In the genomic region with DNA sequence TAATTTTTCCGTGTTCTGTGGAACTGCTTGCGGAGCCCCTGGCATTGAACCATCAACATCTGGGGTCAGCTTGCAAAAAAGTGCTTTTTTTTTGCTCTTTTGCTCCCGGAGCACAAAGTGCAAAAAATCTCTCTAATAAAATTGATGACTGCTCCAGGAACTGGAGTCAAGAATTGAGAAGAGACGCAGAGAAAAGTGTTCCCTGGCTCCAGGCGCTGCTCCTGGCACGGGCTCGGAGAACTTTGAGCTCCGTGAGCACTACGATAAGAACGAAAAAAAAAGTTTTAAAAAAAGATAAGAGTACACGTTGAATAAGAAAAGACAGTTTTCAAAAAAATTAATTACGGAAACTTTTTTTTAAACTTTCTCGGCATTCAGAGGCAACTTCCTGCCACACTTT, we compare ENCODE assay signal across 5 worm cellular contexts.
A peak's percentile ranks its signal among the peaks of the same experiment; 100 is the strongest.
TF ChIP-seq lines count a peak whose summit lies in the region.

No protein-coding gene starts in this region.

TF ChIP-seq in whole organism, L1 larva, 84 proteins besides CTCF, POLR2A, EP300 and RAD21:
- no peak for TF ChIP-seq snpc-4 (tag; optimal IDR thresholded peaks at IDR 0.05; lab: Kevin White, UChicago)
- TF ChIP-seq dsc-1 (tag; optimal IDR thresholded peaks at IDR 0.05; lab: Kevin White, UChicago): peak; percentile 31

TF ChIP-seq in whole organism, L2 larva, 48 proteins besides CTCF, POLR2A, EP300 and RAD21:
- TF ChIP-seq crh-2 (tag; optimal IDR thresholded peaks at IDR 0.05; lab: Kevin White, UChicago) (peak; percentile 11), aly-2 (tag; optimal IDR thresholded peaks at IDR 0.05; lab: Kevin White, UChicago) (no peak), sem-4 (tag; optimal IDR thresholded peaks at IDR 0.05; lab: Kevin White, UChicago) (no peak), mab-5 (tag; optimal IDR thresholded peaks at IDR 0.05; lab: Kevin White, UChicago) (no peak), dmd-4 (tag; optimal IDR thresholded peaks at IDR 0.05; lab: Kevin White, UChicago) (no peak), fos-1 (tag; optimal IDR thresholded peaks at IDR 0.05; lab: Kevin White, UChicago) (peak; percentile 58), ama-1 (optimal IDR thresholded peaks at IDR 0.05; lab: Kevin White, UChicago) (no peak), unc-62 (GFP tag; optimal IDR thresholded peaks at IDR 0.05; lab: Kevin White, UChicago) (no peak), sma-9 (GFP tag; optimal IDR thresholded peaks at IDR 0.05; lab: Kevin White, UChicago) (peak; percentile 60), sma-9 (tag; optimal IDR thresholded peaks at IDR 0.05; lab: Kevin White, UChicago) (no peak)

TF ChIP-seq in whole organism, L3 larva, 47 proteins besides CTCF, POLR2A, EP300 and RAD21:
- TF ChIP-seq elt-2 (tag; optimal IDR thresholded peaks at IDR 0.05; lab: Kevin White, UChicago) (peak; percentile 82), aly-2 (tag; optimal IDR thresholded peaks at IDR 0.05; lab: Kevin White, UChicago) (no peak), egl-27 (tag; optimal IDR thresholded peaks at IDR 0.05; lab: Kevin White, UChicago) (no peak), nhr-25 (tag; optimal IDR thresholded peaks at IDR 0.05; lab: Kevin White, UChicago) (no peak), lsy-12 (tag; optimal IDR thresholded peaks at IDR 0.05; lab: Kevin White, UChicago) (no peak), pqm-1 (tag; optimal IDR thresholded peaks at IDR 0.05; lab: Kevin White, UChicago) (peak; percentile 32), pha-4 (tag; optimal IDR thresholded peaks at IDR 0.05; lab: Kevin White, UChicago) (peak; percentile 18), lin-39 (tag; optimal IDR thresholded peaks at IDR 0.05; lab: Kevin White, UChicago) (peak; percentile 26), nhr-237 (tag; optimal IDR thresholded peaks at IDR 0.05; lab: Kevin White, UChicago) (no peak)

TF ChIP-seq in whole organism, L4 larva, 104 proteins besides CTCF, POLR2A, EP300 and RAD21 (continues in another document):
- TF ChIP-seq vab-7 (GFP tag; IDR thresholded peaks at IDR 0.05; lab: Robert Waterston, UW) (no peak), spr-1 (tag; optimal IDR thresholded peaks at IDR 0.05; lab: Kevin White, UChicago) (no peak), gei-8 (GFP tag; optimal IDR thresholded peaks at IDR 0.05; lab: Kevin White, UChicago) (no peak), nhr-28 (tag; optimal IDR thresholded peaks at IDR 0.05; lab: Kevin White, UChicago) (peak; percentile 71), rbr-2 (tag; optimal IDR thresholded peaks at IDR 0.05; lab: Kevin White, UChicago) (no peak), nhr-111 (GFP tag; optimal IDR thresholded peaks at IDR 0.05; lab: Kevin White, UChicago) (no peak), arid-1 (GFP tag; conservative IDR thresholded peaks at IDR 0.05; lab: Robert Waterston, UW) (no peak), ztf-7 (tag; optimal IDR thresholded peaks at IDR 0.05; lab: Kevin White, UChicago) (no peak), ctbp-1 (GFP tag; IDR thresholded peaks at IDR 0.05; lab: Robert Waterston, UW) (no peak), T26A8.4 (GFP tag; IDR thresholded peaks at IDR 0.05; lab: Robert Waterston, UW) (no peak), ceh-82 (tag; optimal IDR thresholded peaks at IDR 0.05; lab: Kevin White, UChicago) (no peak), attf-4 (tag; optimal IDR thresholded peaks at IDR 0.05; lab: Kevin White, UChicago) (no peak), T20F7.1 (GFP tag; optimal IDR thresholded peaks at IDR 0.05; lab: Kevin White, UChicago) (no peak), mes-2 (tag; optimal IDR thresholded peaks at IDR 0.05; lab: Kevin White, UChicago; ENCODE audit: poor library complexity, severe bottlenecking) (no peak), nhr-6 (tag; optimal IDR thresholded peaks at IDR 0.05; lab: Kevin White, UChicago) (no peak), F37D6.2 (tag; optimal IDR thresholded peaks at IDR 0.05; lab: Kevin White, UChicago) (no peak), lin-38 (GFP tag; IDR thresholded peaks at IDR 0.05; lab: Robert Waterston, UW) (no peak), F10B5.3 (tag; optimal IDR thresholded peaks at IDR 0.05; lab: Kevin White, UChicago) (no peak), ces-1 (GFP tag; optimal IDR thresholded peaks at IDR 0.05; lab: Kevin White, UChicago) (no peak), hlh-11 (tag; optimal IDR thresholded peaks at IDR 0.05; lab: Kevin White, UChicago) (peak; percentile 79), mep-1 (tag; optimal IDR thresholded peaks at IDR 0.05; lab: Kevin White, UChicago) (peak; percentile 25), Y105C5A.15 (GFP tag; IDR thresholded peaks at IDR 0.05; lab: Robert Waterston, UW) (no peak), snpc-4 (tag; optimal IDR thresholded peaks at IDR 0.05; lab: Kevin White, UChicago) (no peak), hif-1 (tag; optimal IDR thresholded peaks at IDR 0.05; lab: Kevin White, UChicago) (no peak), nhr-77 (tag; optimal IDR thresholded peaks at IDR 0.05; lab: Kevin White, UChicago) (peak; percentile 2), zip-2 (tag; optimal IDR thresholded peaks at IDR 0.05; lab: Kevin White, UChicago) (no peak), pqm-1 (tag; optimal IDR thresholded peaks at IDR 0.05; lab: Kevin White, UChicago) (peak; percentile 58), nhr-10 (tag; optimal IDR thresholded peaks at IDR 0.05; lab: Kevin White, UChicago) (no peak), daf-12 (tag; optimal IDR thresholded peaks at IDR 0.05; lab: Kevin White, UChicago) (no peak), unc-62 (GFP tag; optimal IDR thresholded peaks at IDR 0.05 in 1 of 2; lab: Kevin White, UChicago) (no peak), unc-62 (tag; optimal IDR thresholded peaks at IDR 0.05; lab: Kevin White, UChicago) (no peak), nhr-237 (tag; optimal IDR thresholded peaks at IDR 0.05; lab: Kevin White, UChicago) (no peak), D1046.2 (GFP tag; IDR thresholded peaks at IDR 0.05; lab: Robert Waterston, UW) (no peak), madf-9 (GFP tag; conservative IDR thresholded peaks at IDR 0.05; lab: Robert Waterston, UW) (no peak), fos-1 (tag; optimal IDR thresholded peaks at IDR 0.05; lab: Kevin White, UChicago) (no peak), R02D3.7 (tag; optimal IDR thresholded peaks at IDR 0.05; lab: Kevin White, UChicago) (no peak), zip-11 (GFP tag; IDR thresholded peaks at IDR 0.05; lab: Robert Waterston, UW) (no peak)

TF ChIP-seq in whole organism, young adult, 124 proteins besides CTCF, POLR2A, EP300 and RAD21:
- TF ChIP-seq cebp-1 (GFP tag; IDR thresholded peaks at IDR 0.05; lab: Robert Waterston, UW) (no peak), cebp-1 (tag; optimal IDR thresholded peaks at IDR 0.05; lab: Kevin White, UChicago) (peak; percentile 32), nfya-2 (GFP tag; IDR thresholded peaks at IDR 0.05; lab: Robert Waterston, UW) (no peak), K11D2.4 (GFP tag; IDR thresholded peaks at IDR 0.05; lab: Robert Waterston, UW) (no peak), hmg-1.2 (GFP tag; IDR thresholded peaks at IDR 0.05; lab: Robert Waterston, UW) (peak; percentile 27; the same call in 1 of the 2 replicates), F52B5.7 (tag; optimal IDR thresholded peaks at IDR 0.05; lab: Kevin White, UChicago) (no peak), somi-1 (GFP tag; optimal IDR thresholded peaks at IDR 0.05; lab: Kevin White, UChicago) (no peak), D2030.7 (GFP tag; IDR thresholded peaks at IDR 0.05; lab: Robert Waterston, UW) (no peak), ama-1 (optimal IDR thresholded peaks at IDR 0.05; lab: Kevin White, UChicago) (no peak), ama-1 (GFP tag; optimal IDR thresholded peaks at IDR 0.05; lab: Kevin White, UChicago) (no peak), aptf-3 (GFP tag; IDR thresholded peaks at IDR 0.05; lab: Robert Waterston, UW) (no peak), madf-6 (GFP tag; IDR thresholded peaks at IDR 0.05; lab: Robert Waterston, UW) (no peak), tbx-9 (tag; optimal IDR thresholded peaks at IDR 0.05; lab: Kevin White, UChicago; ENCODE audit: borderline replicate concordance) (no peak), unc-130 (GFP tag; optimal IDR thresholded peaks at IDR 0.05; lab: Kevin White, UChicago) (no peak), zfh-2 (GFP tag; conservative IDR thresholded peaks at IDR 0.05; lab: Robert Waterston, UW) (peak; percentile 48), ztf-26 (tag; optimal IDR thresholded peaks at IDR 0.05; lab: Kevin White, UChicago) (no peak), snpc-4 (GFP tag; optimal IDR thresholded peaks at IDR 0.05; lab: Kevin White, UChicago) (no peak), snpc-4 (tag; optimal IDR thresholded peaks at IDR 0.05; lab: Kevin White, UChicago) (peak in 1 of 4 experiments; percentile 15), nhr-80 (tag; optimal IDR thresholded peaks at IDR 0.05; lab: Kevin White, UChicago) (peak; percentile 76), sea-2 (GFP tag; IDR thresholded peaks at IDR 0.05; lab: Robert Waterston, UW) (no peak), die-1 (tag; optimal IDR thresholded peaks at IDR 0.05; lab: Kevin White, UChicago) (no peak), dpl-1 (GFP tag; optimal IDR thresholded peaks at IDR 0.05; lab: Kevin White, UChicago) (no peak), rec-8 (tag; optimal IDR thresholded peaks at IDR 0.05; lab: Kevin White, UChicago) (no peak), let-526 (GFP tag; IDR thresholded peaks at IDR 0.05; lab: Robert Waterston, UW) (no peak), tlf-1 (GFP tag; optimal IDR thresholded peaks at IDR 0.05; lab: Kevin White, UChicago) (no peak), zim-3 (tag; optimal IDR thresholded peaks at IDR 0.05; lab: Kevin White, UChicago) (no peak), ccch-3 (GFP tag; optimal IDR thresholded peaks at IDR 0.05; lab: Kevin White, UChicago) (no peak), dox-1 (GFP tag; IDR thresholded peaks at IDR 0.05; lab: Robert Waterston, UW) (peak; percentile 61), hmg-20 (GFP tag; IDR thresholded peaks at IDR 0.05; lab: Robert Waterston, UW) (no peak), snpc-1.1 (tag; optimal IDR thresholded peaks at IDR 0.05; lab: Kevin White, UChicago; ENCODE audit: insufficient read depth) (no peak), Y95B8A.8 (GFP tag; IDR thresholded peaks at IDR 0.05; lab: Robert Waterston, UW) (no peak), snpc-1.3 (tag; optimal IDR thresholded peaks at IDR 0.05; lab: Kevin White, UChicago; ENCODE audit: insufficient read depth) (no peak), let-607 (tag; optimal IDR thresholded peaks at IDR 0.05; lab: Kevin White, UChicago) (no peak), lin-35 (GFP tag; optimal IDR thresholded peaks at IDR 0.05; lab: Kevin White, UChicago) (peak in 1 of 3 experiments; percentile 15), tbp1 (GFP tag; optimal IDR thresholded peaks at IDR 0.05; lab: Kevin White, UChicago) (no peak), dpff-1 (tag; optimal IDR thresholded peaks at IDR 0.05; lab: Kevin White, UChicago) (no peak)
